Fruit fly (Drosophila melanogaster) whole organism, embryonic: ENCODE measurements around the gene Gmppb.
A peak's percentile ranks its signal among the peaks of the same experiment; 100 is the strongest.

Source experiments
- Atf6 ChIP-seq: fragments of 200-800 bp; sonication (Bioruptor generic); IDR thresholded peaks from 2 replicates; pipeline ENCODE4 v1.3.6; 2022; ENCODE audit warnings: missing biosample characterization, missing genetic modification characterization
- BEAF-32 ChIP-seq: fragments of 200-800 bp; sonication (Bioruptor generic); optimal IDR thresholded peaks from 3 replicates; lab custom pipeline; 2017; ENCODE audit warnings: missing biosample characterization, missing genetic modification characterization, mild to moderate bottlenecking, moderate library complexity, missing genetic modification reagents
- CG11247 ChIP-seq: fragments of 200-800 bp; sonication (Bioruptor generic); IDR thresholded peaks from 2 replicates; pipeline ENCODE4 v1.3.6; 2022; ENCODE audit warnings: missing biosample characterization, missing genetic modification characterization
- CG13287 ChIP-seq: fragments of 200-800 bp; sonication (Bioruptor generic); IDR thresholded peaks from 2 replicates; pipeline ENCODE4 v1.3.6; 2022; ENCODE audit warnings: missing biosample characterization, missing genetic modification characterization; ENCODE audit not compliant: partially characterized antibody
- CG14014 ChIP-seq: fragments of 200-800 bp; sonication (Bioruptor generic); IDR thresholded peaks from 2 replicates; pipeline ENCODE4 v1.3.6; 2022; ENCODE audit warnings: missing biosample characterization, missing genetic modification characterization
- CG15011 ChIP-seq: fragments of 200-800 bp; sonication (Bioruptor generic); optimal IDR thresholded peaks from 3 replicates; lab custom pipeline; 2018; ENCODE audit warnings: missing biosample characterization, mild to moderate bottlenecking, missing genetic modification characterization
- CG1602 ChIP-seq: fragments of 200-800 bp; sonication (Bioruptor generic); optimal IDR thresholded peaks from 3 replicates; lab custom pipeline; 2016; ENCODE audit warnings: missing biosample characterization, missing genetic modification characterization
- CG17802 ChIP-seq: fragments of 200-800 bp; sonication (Bioruptor generic); optimal IDR thresholded peaks from 2 replicates; lab custom pipeline; 2018; ENCODE audit warnings: missing biosample characterization, mild to moderate bottlenecking, missing genetic modification characterization, moderate library complexity
- CG30403 ChIP-seq: fragments of 200-800 bp; sonication (Bioruptor generic); optimal IDR thresholded peaks from 3 replicates; lab custom pipeline; 2016; ENCODE audit warnings: missing biosample characterization, missing genetic modification characterization
- CG3163 ChIP-seq: fragments of 200-800 bp; sonication (Bioruptor generic); optimal IDR thresholded peaks from 3 replicates; lab custom pipeline; 2016; ENCODE audit warnings: missing biosample characterization, missing genetic modification characterization
- CG32767 ChIP-seq: fragments of 200-800 bp; sonication (Bioruptor generic); IDR thresholded peaks from 2 replicates; pipeline ENCODE4 v1.3.6; 2022; ENCODE audit warnings: missing biosample characterization, missing genetic modification characterization
- CG4360 ChIP-seq: fragments of 200-800 bp; sonication (Bioruptor generic); IDR thresholded peaks from 2 replicates; pipeline ENCODE4 v1.3.6; 2022; ENCODE audit warnings: missing biosample characterization, missing genetic modification characterization
- CG6765 ChIP-seq: fragments of 200-800 bp; sonication (Bioruptor generic); optimal IDR thresholded peaks from 3 replicates; lab custom pipeline; 2017; ENCODE audit warnings: missing biosample characterization, mild to moderate bottlenecking, missing genetic modification characterization
- CG6813 ChIP-seq: fragments of 200-800 bp; sonication (Bioruptor generic); optimal IDR thresholded peaks from 2 replicates; lab custom pipeline; 2017; ENCODE audit warnings: missing biosample characterization, missing genetic modification characterization, mild to moderate bottlenecking, moderate library complexity, missing genetic modification reagents
- CG7839 ChIP-seq: fragments of 200-800 bp; sonication (Bioruptor generic); optimal IDR thresholded peaks from 3 replicates; lab custom pipeline; 2018; ENCODE audit warnings: missing biosample characterization, mild to moderate bottlenecking, missing genetic modification characterization, moderate library complexity
- CG8478 ChIP-seq: fragments of >200 bp; optimal IDR thresholded peaks from 2 replicates; lab custom pipeline; 2018
- CG8765 ChIP-seq: fragments of 200-800 bp; sonication (Bioruptor generic); IDR thresholded peaks from 2 replicates; pipeline ENCODE4 v1.3.6; 2022; ENCODE audit warnings: missing biosample characterization, missing genetic modification characterization
- Dll ChIP-seq: fragments of 200-800 bp; sonication (Bioruptor generic); IDR thresholded peaks from 4 replicates; pipeline ENCODE4 v1.3.6; 2022; ENCODE audit warnings: missing biosample characterization, missing genetic modification characterization; ENCODE audit not compliant: partially characterized antibody
- Ets97D ChIP-seq: fragments of 200-800 bp; sonication (Bioruptor generic); optimal IDR thresholded peaks from 3 replicates; lab custom pipeline; 2016; ENCODE audit warnings: missing biosample characterization, missing genetic modification characterization
- Gug ChIP-seq: fragments of 200-800 bp; sonication (Bioruptor generic); IDR thresholded peaks from 4 replicates; pipeline ENCODE4 v1.3.6; 2022; ENCODE audit warnings: missing biosample characterization, missing genetic modification characterization
- HLHmδ ChIP-seq: fragments of 200-800 bp; sonication (Bioruptor generic); optimal IDR thresholded peaks from 2 replicates; lab custom pipeline; 2018; ENCODE audit warnings: missing biosample characterization, mild to moderate bottlenecking, missing genetic modification characterization, moderate library complexity
- Hey ChIP-seq: fragments of 200-800 bp; sonication (Bioruptor generic); optimal IDR thresholded peaks from 3 replicates; lab custom pipeline; 2018; ENCODE audit warnings: missing biosample characterization, mild to moderate bottlenecking, missing genetic modification characterization
- HmgZ ChIP-seq: fragments of 200-800 bp; sonication (Bioruptor generic); optimal IDR thresholded peaks from 2 replicates; lab custom pipeline; 2018; ENCODE audit warnings: missing biosample characterization, mild to moderate bottlenecking, missing genetic modification characterization
- Hr51 ChIP-seq, 2 experiments: fragments of 200-800 bp; sonication (Bioruptor generic); optimal IDR thresholded peaks; 2 replicates in 1 of 2; 3 replicates in 1 of 2; lab custom pipeline; 2016 to 2018; ENCODE audit warnings: missing biosample characterization in 2 of 2, missing genetic modification characterization in 2 of 2, mild to moderate bottlenecking in 1 of 2, moderate library complexity in 1 of 2
- Jarid2 ChIP-seq: fragments of 200-800 bp; sonication (Bioruptor generic); optimal IDR thresholded peaks from 3 replicates; lab custom pipeline; 2017; ENCODE audit warnings: mild to moderate bottlenecking, missing biosample characterization, missing genetic modification reagents, missing genetic modification characterization
- Mes4 ChIP-seq: fragments of 200-800 bp; sonication (Bioruptor generic); optimal IDR thresholded peaks from 2 replicates; lab custom pipeline; 2016; ENCODE audit warnings: missing biosample characterization, missing genetic modification characterization
- Nf-YB ChIP-seq: fragments of 200-800 bp; sonication (Bioruptor generic); optimal IDR thresholded peaks from 3 replicates; lab custom pipeline; 2019; ENCODE audit warnings: missing biosample characterization, mild to moderate bottlenecking, missing genetic modification characterization, moderate library complexity
- Oli ChIP-seq: fragments of 200-800 bp; sonication (Bioruptor generic); optimal IDR thresholded peaks from 2 replicates; lab custom pipeline; 2018; ENCODE audit warnings: missing biosample characterization, mild to moderate bottlenecking, missing genetic modification characterization, moderate library complexity
- Pdp1 ChIP-seq, 2 experiments: fragments of 200-800 bp; sonication (Bioruptor generic); optimal IDR thresholded peaks; 3 replicates each; lab custom pipeline; 2016; ENCODE audit warnings: missing biosample characterization in 2 of 2, missing genetic modification characterization in 2 of 2, mild to moderate bottlenecking in 1 of 2, moderate library complexity in 1 of 2
- Sox100B ChIP-seq: fragments of 200-800 bp; sonication (Bioruptor generic); optimal IDR thresholded peaks from 3 replicates; lab custom pipeline; 2018; ENCODE audit warnings: missing biosample characterization, mild to moderate bottlenecking, missing genetic modification characterization
- Tbp ChIP-seq: fragments of >200 bp; optimal IDR thresholded peaks from 2 replicates; lab custom pipeline; 2018; ENCODE audit warnings: missing biosample characterization, missing genetic modification characterization
- ab ChIP-seq: fragments of 200-800 bp; sonication (Bioruptor generic); optimal IDR thresholded peaks from 2 replicates; lab custom pipeline; 2016; ENCODE audit warnings: missing biosample characterization, missing genetic modification characterization
- ash1 ChIP-seq: fragments of 200-800 bp; sonication (Bioruptor generic); optimal IDR thresholded peaks from 2 replicates; lab custom pipeline; 2018; ENCODE audit warnings: missing biosample characterization, mild to moderate bottlenecking, missing genetic modification characterization
- bbx ChIP-seq: fragments of 200-800 bp; sonication (Bioruptor generic); IDR thresholded peaks from 2 replicates; pipeline ENCODE4 v1.3.6; 2022; ENCODE audit warnings: missing biosample characterization, missing genetic modification characterization; ENCODE audit not compliant: partially characterized antibody
- cad ChIP-seq: fragments of >200 bp; optimal IDR thresholded peaks from 2 replicates; lab custom pipeline; 2017; ENCODE audit warnings: missing biosample characterization, missing genetic modification characterization
- eyg ChIP-seq: fragments of 200-800 bp; sonication (Bioruptor generic); optimal IDR thresholded peaks from 3 replicates; lab custom pipeline; 2016; ENCODE audit warnings: missing biosample characterization, missing genetic modification characterization
- gem ChIP-seq: fragments of 200-800 bp; sonication (Bioruptor generic); optimal IDR thresholded peaks from 2 replicates; lab custom pipeline; 2019; ENCODE audit warnings: missing biosample characterization, mild to moderate bottlenecking, missing genetic modification characterization, moderate library complexity
- gsb ChIP-seq: fragments of 200-800 bp; sonication (Bioruptor generic); IDR thresholded peaks from 2 replicates; pipeline ENCODE4 v1.3.6; 2022; ENCODE audit warnings: missing biosample characterization, missing genetic modification characterization
- ham ChIP-seq: fragments of 200-800 bp; sonication (Bioruptor generic); IDR thresholded peaks from 2 replicates; pipeline ENCODE4 v1.3.6; 2022; ENCODE audit warnings: missing biosample characterization, missing genetic modification characterization
- jumu ChIP-seq: fragments of 200-800 bp; sonication (Bioruptor generic); optimal IDR thresholded peaks from 3 replicates; lab custom pipeline; 2016; ENCODE audit warnings: missing biosample characterization, missing genetic modification characterization
- klu ChIP-seq: fragments of 200-800 bp; sonication (Bioruptor generic); IDR thresholded peaks from 2 replicates; pipeline ENCODE4 v1.3.6; 2022; ENCODE audit warnings: missing biosample characterization, missing genetic modification characterization
- lola ChIP-seq, 3 experiments: fragments of >200 bp in 2 of 3; fragments of 200-800 bp in 1 of 3; sonication (Bioruptor generic) in 1 of 3; optimal IDR thresholded peaks; 2 replicates each; lab custom pipeline; 2017 to 2019; ENCODE audit warnings: missing biosample characterization in 3 of 3, missing genetic modification characterization in 3 of 3, mild to moderate bottlenecking in 1 of 3, moderate library complexity in 1 of 3
- luna ChIP-seq: fragments of 200-800 bp; sonication (Bioruptor generic); optimal IDR thresholded peaks from 2 replicates; lab custom pipeline; 2016; ENCODE audit warnings: missing biosample characterization, missing genetic modification characterization
- mld ChIP-seq: fragments of 200-800 bp; sonication (Bioruptor generic); IDR thresholded peaks from 3 replicates; pipeline ENCODE4 v1.3.6; 2022; ENCODE audit warnings: missing biosample characterization, missing genetic modification characterization; ENCODE audit not compliant: partially characterized antibody
- prd ChIP-seq, 3 experiments: fragments of >200 bp in 2 of 3; fragments of 200-800 bp in 1 of 3; sonication (Bioruptor generic) in 1 of 3; optimal IDR thresholded peaks in 2 of 3; IDR thresholded peaks in 1 of 3; 2 replicates in 2 of 3; 3 replicates in 1 of 3; pipeline versions ENCODE4 v1.3.6 to Lab custom; 2017 to 2022; ENCODE audit warnings: missing biosample characterization in 1 of 3, missing genetic modification characterization in 1 of 3
- psq ChIP-seq: fragments of 200-800 bp; sonication (Bioruptor generic); optimal IDR thresholded peaks from 2 replicates; lab custom pipeline; 2017; ENCODE audit warnings: missing biosample characterization, missing genetic modification characterization
- sna ChIP-seq: fragments of 200-800 bp; sonication (Bioruptor generic); IDR thresholded peaks from 2 replicates; pipeline ENCODE4 v1.3.6; 2022; ENCODE audit warnings: missing biosample characterization, missing genetic modification characterization; ENCODE audit not compliant: partially characterized antibody
- tna ChIP-seq: fragments of 200-800 bp; sonication (Bioruptor generic); IDR thresholded peaks from 2 replicates; pipeline ENCODE4 v1.3.6; 2022; ENCODE audit warnings: missing biosample characterization, missing genetic modification characterization; ENCODE audit not compliant: partially characterized antibody
- tup ChIP-seq: fragments of 200-800 bp; sonication (Bioruptor generic); optimal IDR thresholded peaks from 2 replicates; lab custom pipeline; 2016; ENCODE audit warnings: missing biosample characterization, mild to moderate bottlenecking, missing genetic modification characterization, moderate library complexity

The Gmppb gene

DNA sequence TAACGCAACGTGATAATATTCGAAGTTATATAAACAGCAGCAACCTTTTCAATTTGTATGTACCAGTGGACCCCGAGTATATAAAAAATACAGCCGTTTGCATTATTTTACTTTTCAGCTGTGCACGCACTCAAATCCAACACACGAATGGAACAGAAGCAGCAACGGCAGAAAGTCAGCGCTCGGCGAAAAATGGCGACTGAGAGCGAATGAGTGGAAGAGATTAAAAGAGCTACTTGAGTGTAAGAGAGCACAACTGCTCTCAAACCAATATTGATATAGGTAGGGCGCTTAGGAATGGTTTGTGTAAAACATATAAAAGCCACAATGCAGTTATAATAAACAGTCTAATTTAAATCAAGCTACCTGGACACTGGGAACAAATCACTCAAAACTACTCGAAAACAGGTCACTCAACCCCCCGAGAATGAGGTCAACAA is 4.9 kb upstream of the Gmppb start (continued):
- TF ChIP-seq klu, result no peak
- TF ChIP-seq Sox100B (GFP tag; lab: Kevin White, UChicago), result peak; percentile 74
- no peak for TF ChIP-seq sna
- TF ChIP-seq Jarid2, result peak; percentile 80
- TF ChIP-seq Tbp (GFP tag; lab: Kevin White, UChicago), result no peak
- peak; percentile 45 for TF ChIP-seq gem
- TF ChIP-seq Atf6 (GFP tag; lab: Robert Waterston, UW), result peak; percentile 59
- TF ChIP-seq Pdp1 (GFP tag; optimal IDR thresholded peaks at IDR 0.05; lab: Kevin White, UChicago), result peak; percentile 24 to 92
- peak; percentile 37 for TF ChIP-seq CG7839
- TF ChIP-seq CG6765 (GFP tag; lab: Kevin White, UChicago), result peak; percentile 86
- TF ChIP-seq mld (GFP tag; lab: Robert Waterston, UW), result no peak
- TF ChIP-seq CG14014, result peak; percentile 62; the same call in 1 of the 2 replicates
- TF ChIP-seq HLHmδ (GFP tag; lab: Kevin White, UChicago), result peak; percentile 82
- TF ChIP-seq tna (GFP tag; lab: Robert Waterston, UW), result peak; percentile 11; the same call in 1 of the 2 replicates
- TF ChIP-seq Mes4, result peak; percentile 73
- TF ChIP-seq CG8478 (lab: Kevin White, UChicago), result no peak
- TF ChIP-seq CG13287 (GFP tag; lab: Robert Waterston, UW), result peak; percentile 42; the same call in 1 of the 2 replicates
- TF ChIP-seq CG11247 (GFP tag; lab: Robert Waterston, UW), result no peak
- no peak for TF ChIP-seq CG1602 (GFP tag; lab: Kevin White, UChicago)
- TF ChIP-seq cad, result no peak
- TF ChIP-seq CG15011 (GFP tag; lab: Kevin White, UChicago), result peak; percentile 65
- no peak for TF ChIP-seq CG17802
- no peak for TF ChIP-seq CG32767 (GFP tag; lab: Robert Waterston, UW)
- TF ChIP-seq ash1 (GFP tag; lab: Kevin White, UChicago), result peak; percentile 25
- TF ChIP-seq prd (optimal IDR thresholded peaks at IDR 0.05; lab: Kevin White, UChicago), result no peak
- TF ChIP-seq prd (GFP tag; IDR thresholded peaks at IDR 0.05; lab: Robert Waterston, UW), result no peak
- TF ChIP-seq Gug (GFP tag; lab: Robert Waterston, UW), result no peak
- peak; percentile 6 for TF ChIP-seq CG30403 (GFP tag; lab: Kevin White, UChicago)
- peak; percentile 70 for TF ChIP-seq psq (GFP tag; lab: Kevin White, UChicago)
- TF ChIP-seq luna (GFP tag; lab: Kevin White, UChicago), result no peak
- no peak for TF ChIP-seq jumu (GFP tag; lab: Kevin White, UChicago)
- TF ChIP-seq Nf-YB (GFP tag; lab: Kevin White, UChicago), result peak; percentile 50
- peak in 1 of 3 experiments; percentile 34 for TF ChIP-seq lola (GFP tag; optimal IDR thresholded peaks at IDR 0.05; lab: Kevin White, UChicago)
- TF ChIP-seq CG4360 (GFP tag; lab: Robert Waterston, UW), result peak; percentile 58
- TF ChIP-seq HmgZ, result peak; percentile 42
- no peak for TF ChIP-seq ab (GFP tag; lab: Kevin White, UChicago)
- no peak for TF ChIP-seq CG8765 (GFP tag; lab: Robert Waterston, UW)
- no peak for TF ChIP-seq gsb (GFP tag; lab: Robert Waterston, UW)
- peak; percentile 63 for TF ChIP-seq CG3163
- TF ChIP-seq CG6813 (GFP tag; lab: Kevin White, UChicago), result peak; percentile 91
- 0 out of 4 replicates have a peak, but pooled peaks have one; percentile 37 for TF ChIP-seq Dll (GFP tag; lab: Robert Waterston, UW)
- TF ChIP-seq bbx (GFP tag; lab: Robert Waterston, UW), result peak; percentile 64; the same call in 1 of the 2 replicates
- peak; percentile 41 for TF ChIP-seq eyg (GFP tag; lab: Kevin White, UChicago)
- TF ChIP-seq BEAF-32, result no peak
- no peak for TF ChIP-seq Ets97D (GFP tag; lab: Kevin White, UChicago)
- peak; percentile 11 for TF ChIP-seq Oli (tag; lab: Kevin White, UChicago)
- TF ChIP-seq tup (GFP tag; lab: Kevin White, UChicago), result peak; percentile 13
- no peak for TF ChIP-seq ham
- peak; percentile 11 to 73 for TF ChIP-seq Hr51 (GFP tag; optimal IDR thresholded peaks at IDR 0.05; lab: Kevin White, UChicago)
- peak; percentile 28 for TF ChIP-seq Hey (tag; lab: Kevin White, UChicago)
